Fruit fly (Drosophila melanogaster) whole organism, adult: Measurements from ENCODE around the gene Ge-1.

Source experiments
- CG11617 ChIP-seq: fragments of 200-800 bp; sonication (Bioruptor generic); optimal IDR thresholded peaks from 2 replicates; lab custom pipeline; 2017; ENCODE audit warnings: mild to moderate bottlenecking, missing biosample characterization, missing genetic modification reagents, missing genetic modification characterization
- CG12768 ChIP-seq: fragments of 200-800 bp; sonication (Bioruptor generic); optimal IDR thresholded peaks from 2 replicates; lab custom pipeline; 2017; ENCODE audit warnings: missing biosample characterization, missing genetic modification characterization, mild to moderate bottlenecking, moderate library complexity, missing genetic modification reagents
- CG14711 ChIP-seq: fragments of 200-800 bp; sonication (Bioruptor generic); optimal IDR thresholded peaks from 2 replicates; lab custom pipeline; 2018; ENCODE audit warnings: missing biosample characterization, mild to moderate bottlenecking, missing genetic modification characterization, moderate library complexity
- CG1620 ChIP-seq: fragments of 200-800 bp; sonication (Bioruptor generic); optimal IDR thresholded peaks from 2 replicates; lab custom pipeline; 2016; ENCODE audit warnings: missing biosample characterization, missing genetic modification characterization
- CG33017 ChIP-seq: fragments of 200-800 bp; sonication (Bioruptor generic); optimal IDR thresholded peaks from 2 replicates; lab custom pipeline; 2018; ENCODE audit warnings: missing biosample characterization, mild to moderate bottlenecking, missing genetic modification characterization, moderate library complexity
- CG5204 ChIP-seq: fragments of 200-800 bp; sonication (Bioruptor generic); optimal IDR thresholded peaks from 2 replicates; lab custom pipeline; 2016; ENCODE audit warnings: missing biosample characterization, missing genetic modification characterization
- CG7045 ChIP-seq: fragments of 200-800 bp; sonication (Bioruptor generic); optimal IDR thresholded peaks from 2 replicates; lab custom pipeline; 2017; ENCODE audit warnings: missing biosample characterization, mild to moderate bottlenecking, missing genetic modification characterization
- CG7101 ChIP-seq: fragments of 200-800 bp; sonication (Bioruptor generic); optimal IDR thresholded peaks from 2 replicates; lab custom pipeline; 2018; ENCODE audit warnings: missing biosample characterization, mild to moderate bottlenecking, missing genetic modification characterization, moderate library complexity
- Clk ChIP-seq: fragments of 200-800 bp; sonication (Bioruptor generic); optimal IDR thresholded peaks from 2 replicates; lab custom pipeline; 2017; ENCODE audit warnings: missing biosample characterization, missing genetic modification characterization
- Crg-1 ChIP-seq: fragments of 200-800 bp; sonication (Bioruptor generic); optimal IDR thresholded peaks from 2 replicates; lab custom pipeline; 2016; ENCODE audit warnings: missing biosample characterization, missing genetic modification characterization
- Hr96 ChIP-seq: fragments of 200-800 bp; sonication (Bioruptor generic); optimal IDR thresholded peaks from 2 replicates; lab custom pipeline; 2016; ENCODE audit warnings: missing biosample characterization, missing genetic modification characterization
- Mnt ChIP-seq: fragments of 200-800 bp; sonication (Bioruptor generic); optimal IDR thresholded peaks from 2 replicates; lab custom pipeline; 2016; ENCODE audit warnings: missing biosample characterization, mild to moderate bottlenecking, missing genetic modification characterization
- bab1 ChIP-seq: fragments of 200-800 bp; sonication (Bioruptor generic); optimal IDR thresholded peaks from 3 replicates; lab custom pipeline; 2019; ENCODE audit warnings: missing biosample characterization, mild to moderate bottlenecking, missing genetic modification characterization, moderate library complexity
- cic ChIP-seq: fragments of 200-800 bp; sonication (Bioruptor generic); optimal IDR thresholded peaks from 2 replicates; lab custom pipeline; 2017; ENCODE audit warnings: missing biosample characterization, mild to moderate bottlenecking, missing genetic modification characterization, moderate library complexity
- cnc ChIP-seq, 2 experiments: fragments of >200 bp; optimal IDR thresholded peaks; 2 replicates each; lab custom pipeline; 2017
- kay ChIP-seq: fragments of 200-800 bp; sonication (Bioruptor generic); peaks from one replicate; lab custom pipeline; 2016; ENCODE audit warnings: missing biosample characterization, missing genetic modification characterization, borderline replicate concordance
- ovo ChIP-seq: fragments of 200-800 bp; sonication (Bioruptor generic); optimal IDR thresholded peaks from 2 replicates; lab custom pipeline; 2016; ENCODE audit warnings: missing biosample characterization, missing genetic modification characterization
- pad ChIP-seq: fragments of 200-800 bp; sonication (Bioruptor generic); optimal IDR thresholded peaks from 3 replicates; lab custom pipeline; 2017; ENCODE audit warnings: missing biosample characterization, missing genetic modification characterization, mild to moderate bottlenecking, moderate library complexity, missing genetic modification reagents
- tj ChIP-seq: fragments of 200-800 bp; sonication (Bioruptor generic); optimal IDR thresholded peaks from 3 replicates; lab custom pipeline; 2017; ENCODE audit warnings: missing biosample characterization, mild to moderate bottlenecking, missing genetic modification characterization, moderate library complexity
- toe ChIP-seq: fragments of 200-800 bp; sonication (Bioruptor generic); optimal IDR thresholded peaks from 2 replicates; lab custom pipeline; 2016; ENCODE audit warnings: missing biosample characterization, missing genetic modification characterization

Ge-1 gene

dm6 chr2L:11061155-11061554, 39.5 kb downstream of the Ge-1 start:
- TF ChIP-seq ovo (GFP tag; lab: Kevin White, UChicago): no peak
- TF ChIP-seq Hr96 (GFP tag; lab: Kevin White, UChicago): no peak
- no peak for TF ChIP-seq Crg-1 (GFP tag; lab: Kevin White, UChicago)
- no peak for TF ChIP-seq CG5204
- TF ChIP-seq pad (GFP tag; lab: Kevin White, UChicago): no peak
- TF ChIP-seq toe: no peak
- TF ChIP-seq CG7045 (GFP tag; lab: Kevin White, UChicago): no peak
- no peak for TF ChIP-seq CG33017
- TF ChIP-seq bab1 (GFP tag; lab: Kevin White, UChicago): no peak
- no peak for TF ChIP-seq tj (GFP tag; lab: Kevin White, UChicago)
- TF ChIP-seq Clk: no peak
- TF ChIP-seq CG12768: no peak
- TF ChIP-seq CG1620: no peak
- TF ChIP-seq cic (GFP tag; lab: Kevin White, UChicago): no peak
- TF ChIP-seq Mnt (GFP tag; lab: Kevin White, UChicago): no peak
- no peak for TF ChIP-seq cnc (optimal IDR thresholded peaks at IDR 0.05; lab: Kevin White, UChicago)

- no peak for TF ChIP-seq toe
- no peak for TF ChIP-seq cnc (optimal IDR thresholded peaks at IDR 0.05; lab: Kevin White, UChicago)
Measured at dm6 chr2L:11059206-11059605, 41.5 kb downstream of the Ge-1 start.

dm6 chr2L:11058111-11058665, 42.5 kb downstream of the Ge-1 start:
- TF ChIP-seq CG7045 (GFP tag; lab: Kevin White, UChicago) (no peak), CG12768 (peak; percentile 59), Hr96 (GFP tag; lab: Kevin White, UChicago) (no peak), Crg-1 (GFP tag; lab: Kevin White, UChicago) (no peak), CG14711 (tag; lab: Kevin White, UChicago) (no peak), kay (no peak)

dm6 chr2L:11057333-11058110, 43.2 kb downstream of the Ge-1 start:
- TF ChIP-seq cnc (optimal IDR thresholded peaks at IDR 0.05; lab: Kevin White, UChicago) (no peak), toe (peak; percentile 38), CG12768 (peak; percentile 71), ovo (GFP tag; lab: Kevin White, UChicago) (peak; percentile 11), CG7045 (GFP tag; lab: Kevin White, UChicago) (peak; percentile 51), pad (GFP tag; lab: Kevin White, UChicago) (peak; percentile 54), CG14711 (tag; lab: Kevin White, UChicago) (peak; percentile 16), Clk (no peak), kay (peak; percentile 96), CG5204 (peak; percentile 81), CG1620 (peak; percentile 34), CG33017 (peak; percentile 25), cic (GFP tag; lab: Kevin White, UChicago) (peak; percentile 70), CG11617 (peak; percentile 63), Crg-1 (GFP tag; lab: Kevin White, UChicago) (no peak), Hr96 (GFP tag; lab: Kevin White, UChicago) (peak; percentile 41), CG7101 (tag; lab: Kevin White, UChicago) (peak; percentile 44), tj (GFP tag; lab: Kevin White, UChicago) (peak; percentile 40), bab1 (GFP tag; lab: Kevin White, UChicago) (peak; percentile 75), Mnt (GFP tag; lab: Kevin White, UChicago) (peak; percentile 59)

dm6 chr2L:11056791-11057332, 43.8 kb downstream of the Ge-1 start:
- TF ChIP-seq CG11617 (no peak), Clk (no peak), CG14711 (tag; lab: Kevin White, UChicago) (no peak), kay (no peak), CG7101 (tag; lab: Kevin White, UChicago) (no peak), toe (no peak), CG33017 (no peak)

- TF ChIP-seq kay (peak; percentile 60), CG5204 (no peak)
Measured at dm6 chr2L:11053018-11053807, 47.5 kb downstream of the Ge-1 start.

dm6 chr2L:11052493-11052788, 48.2 kb downstream of the Ge-1 start:
- TF ChIP-seq Crg-1 (GFP tag; lab: Kevin White, UChicago): no peak
- TF ChIP-seq cnc (optimal IDR thresholded peaks at IDR 0.05; lab: Kevin White, UChicago): no peak
- TF ChIP-seq CG7101 (tag; lab: Kevin White, UChicago): no peak
- no peak for TF ChIP-seq ovo (GFP tag; lab: Kevin White, UChicago)
- no peak for TF ChIP-seq CG5204
- TF ChIP-seq Hr96 (GFP tag; lab: Kevin White, UChicago): no peak
- no peak for TF ChIP-seq CG11617
- no peak for TF ChIP-seq bab1 (GFP tag; lab: Kevin White, UChicago)
- no peak for TF ChIP-seq CG12768
